Fruit fly (Drosophila melanogaster) whole organism, embryonic: ENCODE measurements around the gene Rnf146.

ENCODE experiments used
- BEAF-32 ChIP-seq: fragments of 200-800 bp; sonication (Bioruptor generic); optimal IDR thresholded peaks from 3 replicates; lab custom pipeline; 2017; ENCODE audit warnings: missing biosample characterization, missing genetic modification characterization, mild to moderate bottlenecking, moderate library complexity, missing genetic modification reagents
- Bgb ChIP-seq: fragments of 200-800 bp; sonication (Bioruptor generic); IDR thresholded peaks from 2 replicates; pipeline ENCODE4 v1.3.6; 2022; ENCODE audit warnings: missing biosample characterization, missing genetic modification characterization; ENCODE audit not compliant: partially characterized antibody
- Bteb2 ChIP-seq: fragments of 200-800 bp; sonication (Bioruptor generic); optimal IDR thresholded peaks from 2 replicates; lab custom pipeline; 2016; ENCODE audit warnings: missing biosample characterization, missing genetic modification characterization
- CG10979 ChIP-seq: fragments of 200-800 bp; sonication (Bioruptor generic); optimal IDR thresholded peaks from 2 replicates; lab custom pipeline; 2018; ENCODE audit warnings: missing biosample characterization, mild to moderate bottlenecking, missing genetic modification characterization, moderate library complexity
- CG13296 ChIP-seq: fragments of 200-800 bp; sonication (Bioruptor generic); optimal IDR thresholded peaks from 3 replicates; lab custom pipeline; 2018; ENCODE audit warnings: missing biosample characterization, mild to moderate bottlenecking, missing genetic modification characterization
- CG13775 ChIP-seq: fragments of 200-800 bp; sonication (Bioruptor generic); optimal IDR thresholded peaks from 3 replicates; lab custom pipeline; 2017; ENCODE audit warnings: missing biosample characterization, mild to moderate bottlenecking, missing genetic modification characterization
- CG14710 ChIP-seq: fragments of 200-800 bp; sonication (Bioruptor generic); optimal IDR thresholded peaks from 3 replicates; lab custom pipeline; 2019; ENCODE audit warnings: missing biosample characterization, mild to moderate bottlenecking, missing genetic modification characterization, moderate library complexity
- CG32532 ChIP-seq: fragments of 200-800 bp; sonication (Bioruptor generic); IDR thresholded peaks from 2 replicates; pipeline ENCODE4 v1.3.6; 2022; ENCODE audit warnings: missing biosample characterization, missing genetic modification characterization
- CG3995 ChIP-seq: fragments of 200-800 bp; sonication (Bioruptor generic); optimal IDR thresholded peaks from 3 replicates; lab custom pipeline; 2016; ENCODE audit warnings: missing biosample characterization, missing genetic modification characterization
- CG42726 ChIP-seq: fragments of 200-800 bp; sonication (Bioruptor generic); IDR thresholded peaks from 2 replicates; pipeline ENCODE4 v1.3.6; 2022; ENCODE audit warnings: missing biosample characterization, missing genetic modification characterization; ENCODE audit not compliant: partially characterized antibody
- CG43689 ChIP-seq: fragments of 200-800 bp; sonication (Bioruptor generic); IDR thresholded peaks from 2 replicates; pipeline ENCODE4 v1.3.6; 2022; ENCODE audit warnings: missing biosample characterization, missing genetic modification characterization
- CG6272 ChIP-seq: fragments of 200-800 bp; sonication (Bioruptor generic); IDR thresholded peaks from 2 replicates; pipeline ENCODE4 v1.3.6; 2022; ENCODE audit warnings: missing biosample characterization, missing genetic modification characterization
- CG6683 ChIP-seq: fragments of 200-800 bp; sonication (Bioruptor generic); optimal IDR thresholded peaks from 2 replicates; lab custom pipeline; 2017; ENCODE audit warnings: missing biosample characterization, mild to moderate bottlenecking, missing genetic modification characterization, missing genetic modification reagents
- CG9727 ChIP-seq: fragments of 200-800 bp; sonication (Bioruptor generic); optimal IDR thresholded peaks from 3 replicates; lab custom pipeline; 2017; ENCODE audit warnings: missing biosample characterization, mild to moderate bottlenecking, missing genetic modification characterization
- CoRest ChIP-seq: fragments of 200-800 bp; sonication (Bioruptor generic); optimal IDR thresholded peaks from 3 replicates; lab custom pipeline; 2018; ENCODE audit warnings: missing biosample characterization, mild to moderate bottlenecking, missing genetic modification characterization, moderate library complexity
- D ChIP-seq, 2 experiments: fragments of 200-800 bp in 1 of 2; fragments of >200 bp in 1 of 2; sonication (Bioruptor generic) in 1 of 2; optimal IDR thresholded peaks; 2 replicates in 1 of 2; 3 replicates in 1 of 2; lab custom pipeline; 2017; ENCODE audit warnings: mild to moderate bottlenecking in 1 of 2, missing biosample characterization in 1 of 2, missing genetic modification characterization in 1 of 2, missing genetic modification reagents in 1 of 2
- Dll ChIP-seq: fragments of 200-800 bp; sonication (Bioruptor generic); IDR thresholded peaks from 4 replicates; pipeline ENCODE4 v1.3.6; 2022; ENCODE audit warnings: missing biosample characterization, missing genetic modification characterization; ENCODE audit not compliant: partially characterized antibody
- Dp ChIP-seq: fragments of 200-800 bp; sonication (Bioruptor generic); optimal IDR thresholded peaks from 2 replicates; lab custom pipeline; 2018; ENCODE audit warnings: missing biosample characterization, mild to moderate bottlenecking, missing genetic modification characterization, moderate library complexity
- Dref ChIP-seq: fragments of 200-800 bp; sonication (Bioruptor generic); IDR thresholded peaks from 2 replicates; pipeline ENCODE4 v1.3.6; 2022; ENCODE audit warnings: missing biosample characterization, missing genetic modification characterization
- E2f2 ChIP-seq: fragments of 200-800 bp; sonication (Bioruptor generic); IDR thresholded peaks from 2 replicates; pipeline ENCODE4 v1.3.6; 2022; ENCODE audit warnings: missing biosample characterization, missing genetic modification characterization
- Ets97D ChIP-seq: fragments of 200-800 bp; sonication (Bioruptor generic); optimal IDR thresholded peaks from 3 replicates; lab custom pipeline; 2016; ENCODE audit warnings: missing biosample characterization, missing genetic modification characterization
- Gsc ChIP-seq: fragments of 200-800 bp; sonication (Bioruptor generic); IDR thresholded peaks from 2 replicates; pipeline ENCODE4 v1.3.6; 2022; ENCODE audit warnings: missing biosample characterization, missing genetic modification characterization
- HLH54F ChIP-seq: fragments of 200-800 bp; sonication (Bioruptor generic); optimal IDR thresholded peaks from 3 replicates; lab custom pipeline; 2016; ENCODE audit warnings: missing biosample characterization, missing genetic modification characterization
- Hr51 ChIP-seq, 2 experiments: fragments of 200-800 bp; sonication (Bioruptor generic); optimal IDR thresholded peaks; 2 replicates in 1 of 2; 3 replicates in 1 of 2; lab custom pipeline; 2016 to 2018; ENCODE audit warnings: missing biosample characterization in 2 of 2, missing genetic modification characterization in 2 of 2, mild to moderate bottlenecking in 1 of 2, moderate library complexity in 1 of 2
- MBD-R2 ChIP-seq: fragments of 200-800 bp; sonication (Bioruptor generic); IDR thresholded peaks from 2 replicates; pipeline ENCODE4 v1.3.6; 2022; ENCODE audit warnings: missing biosample characterization, missing genetic modification characterization
- Med ChIP-seq: fragments of 200-800 bp; sonication (Bioruptor generic); peaks from one replicate; lab custom pipeline; 2016; ENCODE audit warnings: missing biosample characterization, missing genetic modification characterization, mild to moderate bottlenecking, inconsistent platforms, moderate library complexity
- Myb ChIP-seq: fragments of 200-800 bp; sonication (Bioruptor generic); optimal IDR thresholded peaks from 2 replicates; lab custom pipeline; 2016; ENCODE audit warnings: missing biosample characterization, missing genetic modification characterization
- Sin3A ChIP-seq: fragments of >200 bp; optimal IDR thresholded peaks from 2 replicates; lab custom pipeline; 2018
- Six4 ChIP-seq: fragments of 200-800 bp; sonication (Bioruptor generic); optimal IDR thresholded peaks from 2 replicates; lab custom pipeline; 2016; ENCODE audit warnings: missing biosample characterization, missing genetic modification characterization
- Trl ChIP-seq, 3 experiments: fragments of >200 bp in 2 of 3; fragments of 200-800 bp in 1 of 3; sonication (Bioruptor generic) in 1 of 3; optimal IDR thresholded peaks; 2 replicates in 1 of 3; 3 replicates in 2 of 3; lab custom pipeline; 2016 to 2017; ENCODE audit warnings: missing biosample characterization in 1 of 3, missing genetic modification characterization in 1 of 3
- ash1 ChIP-seq: fragments of 200-800 bp; sonication (Bioruptor generic); optimal IDR thresholded peaks from 2 replicates; lab custom pipeline; 2018; ENCODE audit warnings: missing biosample characterization, mild to moderate bottlenecking, missing genetic modification characterization
- chinmo ChIP-seq: fragments of 200-800 bp; sonication (Bioruptor generic); IDR thresholded peaks from 4 replicates; pipeline ENCODE4 v1.3.6; 2022; ENCODE audit warnings: missing biosample characterization, missing genetic modification characterization; ENCODE audit not compliant: partially characterized antibody
- crol ChIP-seq: fragments of 200-800 bp; sonication (Bioruptor generic); IDR thresholded peaks from 2 replicates; pipeline ENCODE4 v1.3.6; 2022; ENCODE audit warnings: missing biosample characterization, missing genetic modification characterization
- ewg ChIP-seq: fragments of 200-800 bp; sonication (Bioruptor generic); optimal IDR thresholded peaks from 3 replicates; lab custom pipeline; 2017; ENCODE audit warnings: mild to moderate bottlenecking, missing biosample characterization, missing genetic modification reagents, missing genetic modification characterization
- hbn ChIP-seq: fragments of 200-800 bp; sonication (Bioruptor generic); IDR thresholded peaks from 2 replicates; pipeline ENCODE4 v1.3.6; 2022; ENCODE audit warnings: missing biosample characterization, missing genetic modification characterization; ENCODE audit not compliant: partially characterized antibody
- her ChIP-seq: fragments of 200-800 bp; sonication (Bioruptor generic); optimal IDR thresholded peaks from 2 replicates; lab custom pipeline; 2016; ENCODE audit warnings: missing biosample characterization, missing genetic modification characterization
- mam ChIP-seq: fragments of 200-800 bp; sonication (Bioruptor generic); optimal IDR thresholded peaks from 3 replicates; lab custom pipeline; 2016; ENCODE audit warnings: missing biosample characterization, missing genetic modification characterization
- onecut ChIP-seq: fragments of 200-800 bp; sonication (Bioruptor generic); IDR thresholded peaks from 2 replicates; pipeline ENCODE4 v1.3.6; 2022; ENCODE audit warnings: missing biosample characterization, missing genetic modification characterization
- pho ChIP-seq: fragments of 200-800 bp; sonication (Bioruptor generic); optimal IDR thresholded peaks from 2 replicates; lab custom pipeline; 2016; ENCODE audit warnings: missing biosample characterization, missing genetic modification characterization
- prd ChIP-seq, 3 experiments: fragments of >200 bp in 2 of 3; fragments of 200-800 bp in 1 of 3; sonication (Bioruptor generic) in 1 of 3; optimal IDR thresholded peaks in 2 of 3; IDR thresholded peaks in 1 of 3; 2 replicates in 2 of 3; 3 replicates in 1 of 3; pipeline versions ENCODE4 v1.3.6 to Lab custom; 2017 to 2022; ENCODE audit warnings: missing biosample characterization in 1 of 3, missing genetic modification characterization in 1 of 3
- pum ChIP-seq: fragments of 200-800 bp; sonication (Bioruptor generic); optimal IDR thresholded peaks from 2 replicates; lab custom pipeline; 2016; ENCODE audit warnings: missing biosample characterization, missing genetic modification characterization
- row ChIP-seq: fragments of 200-800 bp; sonication (Bioruptor generic); IDR thresholded peaks from 3 replicates; pipeline ENCODE4 v1.3.6; 2022; ENCODE audit warnings: missing biosample characterization, missing genetic modification characterization
- sisA ChIP-seq: fragments of 200-800 bp; sonication (Bioruptor generic); IDR thresholded peaks from 2 replicates; pipeline ENCODE4 v1.3.6; 2022; ENCODE audit warnings: missing biosample characterization, missing genetic modification characterization
- stwl ChIP-seq: fragments of 200-800 bp; sonication (Bioruptor generic); optimal IDR thresholded peaks from 3 replicates; lab custom pipeline; 2018; ENCODE audit warnings: missing biosample characterization, mild to moderate bottlenecking, missing genetic modification characterization, moderate library complexity
- vvl ChIP-seq: fragments of 200-800 bp; sonication (Bioruptor generic); IDR thresholded peaks from 2 replicates; pipeline ENCODE4 v1.3.6; 2022; ENCODE audit warnings: missing biosample characterization, missing genetic modification characterization
- zfh1 ChIP-seq: fragments of 200-800 bp; sonication (Bioruptor generic); IDR thresholded peaks from 3 replicates; pipeline ENCODE4 v1.3.6; 2022; ENCODE audit warnings: missing biosample characterization, missing genetic modification characterization

The Rnf146 gene

dm6 chr3L:19618072-19618958, 24.3 kb downstream of the Rnf146 start, which contains the start of gene asf1 (continued):
- TF ChIP-seq D (optimal IDR thresholded peaks at IDR 0.05; lab: Kevin White, UChicago) (peak; percentile 63), D (GFP tag; optimal IDR thresholded peaks at IDR 0.05; lab: Kevin White, UChicago) (no peak), CG3995 (GFP tag; lab: Kevin White, UChicago) (peak; percentile 36), CG13775 (peak; percentile 9), Bgb (GFP tag; lab: Robert Waterston, UW) (peak; percentile 75), zfh1 (GFP tag; lab: Robert Waterston, UW) (no peak), Hr51 (GFP tag; optimal IDR thresholded peaks at IDR 0.05; lab: Kevin White, UChicago) (peak in 1 of 2 experiments; percentile 3), MBD-R2 (peak; percentile 42), onecut (peak; percentile 68), CG6272 (GFP tag; lab: Robert Waterston, UW) (no peak), chinmo (peak; percentile 88; the same call in 3 of the 4 replicates), E2f2 (peak; percentile 65), sisA (GFP tag; lab: Robert Waterston, UW) (no peak), CG13296 (GFP tag; lab: Kevin White, UChicago) (peak; percentile 17), stwl (peak; percentile 29), Sin3A (lab: Kevin White, UChicago) (peak; percentile 89), CG32532 (GFP tag; lab: Robert Waterston, UW) (0 out of 2 replicates have a peak, but pooled peaks have one; percentile 17), CG42726 (GFP tag; lab: Robert Waterston, UW) (peak; percentile 43; the same call in 1 of the 2 replicates), CG9727 (GFP tag; lab: Kevin White, UChicago) (peak; percentile 31), CG6683 (no peak), Med (peak; percentile 85), pho (GFP tag; lab: Kevin White, UChicago) (peak; percentile 49), vvl (peak; percentile 11; the same call in 1 of the 2 replicates), Ets97D (peak; percentile 59), Six4 (GFP tag; lab: Kevin White, UChicago) (no peak), BEAF-32 (GFP tag; lab: Kevin White, UChicago) (peak; percentile 88), CoRest (tag; lab: Kevin White, UChicago) (peak; percentile 31), CG43689 (GFP tag; lab: Robert Waterston, UW) (no peak), Dref (GFP tag; lab: Robert Waterston, UW) (peak; percentile 63), Dp (GFP tag; lab: Kevin White, UChicago) (peak; percentile 70), Dll (GFP tag; lab: Robert Waterston, UW) (peak; percentile 88), Bteb2 (GFP tag; lab: Kevin White, UChicago) (no peak), CG14710 (peak; percentile 67), crol (peak; percentile 85), her (GFP tag; lab: Kevin White, UChicago) (peak; percentile 10), ewg (peak; percentile 53), HLH54F (GFP tag; lab: Kevin White, UChicago) (peak; percentile 17), prd (optimal IDR thresholded peaks at IDR 0.05; lab: Kevin White, UChicago) (no peak), prd (GFP tag; IDR thresholded peaks at IDR 0.05; lab: Robert Waterston, UW) (no peak), ash1 (GFP tag; lab: Kevin White, UChicago) (no peak), pum (GFP tag; lab: Kevin White, UChicago) (peak; percentile 10), hbn (GFP tag; lab: Robert Waterston, UW) (peak; percentile 68), Trl (optimal IDR thresholded peaks at IDR 0.05; lab: Kevin White, UChicago) (no peak), Trl (GFP tag; optimal IDR thresholded peaks at IDR 0.05; lab: Kevin White, UChicago) (peak; percentile 41), Myb (GFP tag; lab: Kevin White, UChicago) (peak; percentile 12), row (peak; percentile 66; the same call in 2 of the 3 replicates), CG10979 (peak; percentile 19), Gsc (GFP tag; lab: Robert Waterston, UW) (no peak), mam (peak; percentile 29)
